Worm (Caenorhabditis elegans): ENCODE measurements around the gene pkc-2.

DNA sequence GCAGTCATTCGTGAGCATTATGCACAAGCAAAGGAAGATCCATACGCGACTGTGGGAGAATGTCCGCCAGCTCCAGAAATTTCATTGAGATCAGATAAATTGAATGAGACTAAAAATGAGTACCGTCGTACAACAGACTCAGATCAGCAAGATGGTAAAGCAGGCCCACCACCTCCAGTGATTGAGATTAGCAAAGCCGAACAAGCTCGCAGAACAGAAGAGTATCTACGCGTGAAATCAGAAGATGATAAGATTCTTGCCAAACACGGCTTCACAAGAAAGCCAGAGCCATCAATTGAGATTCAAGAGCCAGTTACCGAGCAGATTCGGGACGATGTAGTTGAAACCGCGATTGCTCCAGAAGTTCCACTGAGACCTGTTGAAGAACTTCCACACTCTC lies 53.3 kb downstream of the pkc-2 start:
- TF ChIP-seq tbx-37 (GFP tag; conservative IDR thresholded peaks at IDR 0.05) (no peak), ceh-13 (GFP tag; optimal IDR thresholded peaks at IDR 0.05) (no peak), tbx-11 (GFP tag; IDR thresholded peaks at IDR 0.05) (no peak), ets-7 (tag; optimal IDR thresholded peaks at IDR 0.05) (no peak), pes-1 (GFP tag; IDR thresholded peaks at IDR 0.05) (no peak), flt-1 (GFP tag; IDR thresholded peaks at IDR 0.05) (no peak), ceh-36 (tag; optimal IDR thresholded peaks at IDR 0.05) (no peak), hmg-4 (GFP tag; optimal IDR thresholded peaks at IDR 0.05) (no peak), ama-1 (optimal IDR thresholded peaks at IDR 0.05) (no peak)

All from whole organism, early embryonic.